Fruit fly (Drosophila melanogaster) whole organism, embryonic: Measurements from ENCODE around the gene CG8006.

Experiments
- Abd-B ChIP-seq: fragments of 200-800 bp; sonication (Bioruptor generic); optimal IDR thresholded peaks from 2 replicates; lab custom pipeline; 2018; ENCODE audit warnings: missing biosample characterization, mild to moderate bottlenecking, missing genetic modification characterization, moderate library complexity
- Aef1 ChIP-seq: fragments of 200-800 bp; sonication (Bioruptor generic); IDR thresholded peaks from 3 replicates; pipeline ENCODE4 v1.3.6; 2022; ENCODE audit warnings: missing biosample characterization, missing genetic modification characterization
- B-H2 ChIP-seq: fragments of 200-800 bp; sonication (Bioruptor generic); optimal IDR thresholded peaks from 2 replicates; lab custom pipeline; 2018; ENCODE audit warnings: missing biosample characterization, mild to moderate bottlenecking, missing genetic modification characterization
- CG11085 ChIP-seq: fragments of 200-800 bp; sonication (Bioruptor generic); IDR thresholded peaks from 2 replicates; pipeline ENCODE4 v1.3.6; 2022; ENCODE audit warnings: missing biosample characterization, missing genetic modification characterization
- CG12659 ChIP-seq: fragments of 200-800 bp; sonication (Bioruptor generic); optimal IDR thresholded peaks from 3 replicates; lab custom pipeline; 2017; ENCODE audit warnings: mild to moderate bottlenecking, missing biosample characterization, missing genetic modification reagents, missing genetic modification characterization
- CG14710 ChIP-seq: fragments of 200-800 bp; sonication (Bioruptor generic); optimal IDR thresholded peaks from 3 replicates; lab custom pipeline; 2019; ENCODE audit warnings: missing biosample characterization, mild to moderate bottlenecking, missing genetic modification characterization, moderate library complexity
- CG15514 ChIP-seq: fragments of 200-800 bp; sonication (Bioruptor generic); optimal IDR thresholded peaks from 3 replicates; lab custom pipeline; 2017; ENCODE audit warnings: missing biosample characterization, missing genetic modification characterization, mild to moderate bottlenecking, moderate library complexity, missing genetic modification reagents
- CG18262 ChIP-seq: fragments of 200-800 bp; optimal IDR thresholded peaks from 3 replicates; lab custom pipeline; 2019; ENCODE audit warnings: missing biosample characterization, mild to moderate bottlenecking, missing genetic modification characterization, moderate library complexity
- CG2120 ChIP-seq: fragments of 200-800 bp; sonication (Bioruptor generic); optimal IDR thresholded peaks from 3 replicates; lab custom pipeline; 2016; ENCODE audit warnings: missing biosample characterization, missing genetic modification characterization
- CG2889 ChIP-seq: fragments of 200-800 bp; sonication (Bioruptor generic); IDR thresholded peaks from 3 replicates; pipeline ENCODE4 v1.3.6; 2022; ENCODE audit warnings: missing biosample characterization, missing genetic modification characterization
- CG33557 ChIP-seq: fragments of 200-800 bp; sonication (Bioruptor generic); optimal IDR thresholded peaks from 2 replicates; lab custom pipeline; 2019; ENCODE audit warnings: missing biosample characterization, mild to moderate bottlenecking, missing genetic modification characterization, moderate library complexity
- CG3407 ChIP-seq: fragments of 200-800 bp; sonication (Bioruptor generic); optimal IDR thresholded peaks from 2 replicates; lab custom pipeline; 2018; ENCODE audit warnings: missing biosample characterization, mild to moderate bottlenecking, missing genetic modification characterization
- CG34224 ChIP-seq: fragments of 200-800 bp; sonication (Bioruptor generic); IDR thresholded peaks from 3 replicates; pipeline ENCODE4 v1.3.6; 2022; ENCODE audit warnings: missing biosample characterization, missing genetic modification characterization; ENCODE audit not compliant: partially characterized antibody
- CG42726 ChIP-seq: fragments of 200-800 bp; sonication (Bioruptor generic); IDR thresholded peaks from 2 replicates; pipeline ENCODE4 v1.3.6; 2022; ENCODE audit warnings: missing biosample characterization, missing genetic modification characterization; ENCODE audit not compliant: partially characterized antibody
- CG6683 ChIP-seq: fragments of 200-800 bp; sonication (Bioruptor generic); optimal IDR thresholded peaks from 2 replicates; lab custom pipeline; 2017; ENCODE audit warnings: missing biosample characterization, mild to moderate bottlenecking, missing genetic modification characterization, missing genetic modification reagents
- CG6791 ChIP-seq: fragments of 200-800 bp; sonication (Bioruptor generic); IDR thresholded peaks from 3 replicates; pipeline ENCODE4 v1.3.6; 2022; ENCODE audit warnings: missing biosample characterization, missing genetic modification characterization; ENCODE audit not compliant: partially characterized antibody
- CG7372 ChIP-seq: fragments of 200-800 bp; sonication (Bioruptor generic); IDR thresholded peaks from 2 replicates; pipeline ENCODE4 v1.3.6; 2022; ENCODE audit warnings: missing biosample characterization, missing genetic modification characterization
- CkIIα-i1 ChIP-seq: fragments of 200-800 bp; sonication (Bioruptor generic); IDR thresholded peaks from 2 replicates; pipeline ENCODE4 v1.3.6; 2022; ENCODE audit warnings: missing biosample characterization, missing genetic modification characterization
- Dp ChIP-seq: fragments of 200-800 bp; sonication (Bioruptor generic); optimal IDR thresholded peaks from 2 replicates; lab custom pipeline; 2018; ENCODE audit warnings: missing biosample characterization, mild to moderate bottlenecking, missing genetic modification characterization, moderate library complexity
- Fer1 ChIP-seq: fragments of 200-800 bp; sonication (Bioruptor generic); optimal IDR thresholded peaks from 2 replicates; lab custom pipeline; 2017; ENCODE audit warnings: missing biosample characterization, mild to moderate bottlenecking, missing genetic modification characterization
- HLH54F ChIP-seq: fragments of 200-800 bp; sonication (Bioruptor generic); optimal IDR thresholded peaks from 3 replicates; lab custom pipeline; 2016; ENCODE audit warnings: missing biosample characterization, missing genetic modification characterization
- Hmr ChIP-seq: fragments of 200-800 bp; sonication (Bioruptor generic); optimal IDR thresholded peaks from 3 replicates; lab custom pipeline; 2017; ENCODE audit warnings: mild to moderate bottlenecking, missing biosample characterization, missing genetic modification reagents, missing genetic modification characterization
- MBD-R2 ChIP-seq: fragments of 200-800 bp; sonication (Bioruptor generic); IDR thresholded peaks from 2 replicates; pipeline ENCODE4 v1.3.6; 2022; ENCODE audit warnings: missing biosample characterization, missing genetic modification characterization
- NK7.1 ChIP-seq: fragments of 200-800 bp; sonication (Bioruptor generic); optimal IDR thresholded peaks from 3 replicates; lab custom pipeline; 2016; ENCODE audit warnings: missing biosample characterization, missing genetic modification characterization
- NfI ChIP-seq: fragments of 200-800 bp; sonication (Bioruptor generic); optimal IDR thresholded peaks from 3 replicates; lab custom pipeline; 2018; ENCODE audit warnings: missing biosample characterization, mild to moderate bottlenecking, missing genetic modification characterization, moderate library complexity
- Pdp1 ChIP-seq, 2 experiments: fragments of 200-800 bp; sonication (Bioruptor generic); optimal IDR thresholded peaks; 3 replicates each; lab custom pipeline; 2016; ENCODE audit warnings: missing biosample characterization in 2 of 2, missing genetic modification characterization in 2 of 2, mild to moderate bottlenecking in 1 of 2, moderate library complexity in 1 of 2
- Tbp ChIP-seq: fragments of >200 bp; optimal IDR thresholded peaks from 2 replicates; lab custom pipeline; 2018; ENCODE audit warnings: missing biosample characterization, missing genetic modification characterization
- bab2 ChIP-seq: fragments of 200-800 bp; sonication (Bioruptor generic); optimal IDR thresholded peaks from 2 replicates; lab custom pipeline; 2016; ENCODE audit warnings: missing biosample characterization, missing genetic modification characterization
- bbx ChIP-seq: fragments of 200-800 bp; sonication (Bioruptor generic); IDR thresholded peaks from 2 replicates; pipeline ENCODE4 v1.3.6; 2022; ENCODE audit warnings: missing biosample characterization, missing genetic modification characterization; ENCODE audit not compliant: partially characterized antibody
- bowl ChIP-seq: fragments of 200-800 bp; sonication (Bioruptor generic); IDR thresholded peaks from 2 replicates; pipeline ENCODE4 v1.3.6; 2022; ENCODE audit warnings: missing biosample characterization, missing genetic modification characterization
- crol ChIP-seq: fragments of 200-800 bp; sonication (Bioruptor generic); IDR thresholded peaks from 2 replicates; pipeline ENCODE4 v1.3.6; 2022; ENCODE audit warnings: missing biosample characterization, missing genetic modification characterization
- crp ChIP-seq, 2 experiments: fragments of 200-800 bp; sonication (Bioruptor generic); optimal IDR thresholded peaks; 2 replicates in 1 of 2; 3 replicates in 1 of 2; lab custom pipeline; 2017; ENCODE audit warnings: missing biosample characterization in 2 of 2, missing genetic modification characterization in 2 of 2, mild to moderate bottlenecking in 1 of 2, moderate library complexity in 1 of 2
- fru ChIP-seq: fragments of >200 bp; optimal IDR thresholded peaks from 2 replicates; lab custom pipeline; 2017
- gfzf ChIP-seq: fragments of 200-800 bp; sonication (Bioruptor generic); optimal IDR thresholded peaks from 2 replicates; lab custom pipeline; 2016; ENCODE audit warnings: missing biosample characterization, mild to moderate bottlenecking, missing genetic modification characterization, moderate library complexity
- grn ChIP-seq: fragments of 200-800 bp; sonication (Bioruptor generic); optimal IDR thresholded peaks from 3 replicates; lab custom pipeline; 2017; ENCODE audit warnings: missing biosample characterization, missing genetic modification characterization
- ind ChIP-seq: fragments of 200-800 bp; sonication (Bioruptor generic); optimal IDR thresholded peaks from 3 replicates; lab custom pipeline; 2016; ENCODE audit warnings: missing biosample characterization, missing genetic modification characterization
- lilli ChIP-seq: fragments of 200-800 bp; sonication (Bioruptor generic); optimal IDR thresholded peaks from 3 replicates; lab custom pipeline; 2016; ENCODE audit warnings: missing biosample characterization, missing genetic modification characterization
- mld ChIP-seq: fragments of 200-800 bp; sonication (Bioruptor generic); IDR thresholded peaks from 3 replicates; pipeline ENCODE4 v1.3.6; 2022; ENCODE audit warnings: missing biosample characterization, missing genetic modification characterization; ENCODE audit not compliant: partially characterized antibody
- phol ChIP-seq: fragments of 200-800 bp; sonication (Bioruptor generic); optimal IDR thresholded peaks from 3 replicates; lab custom pipeline; 2018; ENCODE audit warnings: missing biosample characterization, mild to moderate bottlenecking, missing genetic modification characterization, moderate library complexity
- pzg ChIP-seq: fragments of 200-800 bp; sonication (Bioruptor generic); optimal IDR thresholded peaks from 3 replicates; lab custom pipeline; 2018; ENCODE audit warnings: missing biosample characterization, mild to moderate bottlenecking, missing genetic modification characterization, moderate library complexity
- ranshi ChIP-seq: fragments of 200-800 bp; sonication (Bioruptor generic); IDR thresholded peaks from 2 replicates; pipeline ENCODE4 v1.3.6; 2022; ENCODE audit warnings: missing biosample characterization, missing genetic modification characterization
- scrt ChIP-seq: fragments of 200-800 bp; sonication (Bioruptor generic); optimal IDR thresholded peaks from 2 replicates; lab custom pipeline; 2018; ENCODE audit warnings: missing biosample characterization, mild to moderate bottlenecking, missing genetic modification characterization, moderate library complexity
- sim ChIP-seq: fragments of 200-800 bp; sonication (Bioruptor generic); IDR thresholded peaks from 2 replicates; pipeline ENCODE4 v1.3.6; 2022; ENCODE audit warnings: missing biosample characterization, missing genetic modification characterization
- sima ChIP-seq: fragments of 200-800 bp; sonication (Bioruptor generic); optimal IDR thresholded peaks from 2 replicates; lab custom pipeline; 2016; ENCODE audit warnings: missing biosample characterization, missing genetic modification characterization
- slp2 ChIP-seq: fragments of 200-800 bp; sonication (Bioruptor generic); optimal IDR thresholded peaks from 2 replicates; lab custom pipeline; 2016; ENCODE audit warnings: missing biosample characterization, missing genetic modification characterization
- stwl ChIP-seq: fragments of 200-800 bp; sonication (Bioruptor generic); optimal IDR thresholded peaks from 3 replicates; lab custom pipeline; 2018; ENCODE audit warnings: missing biosample characterization, mild to moderate bottlenecking, missing genetic modification characterization, moderate library complexity
- tna ChIP-seq: fragments of 200-800 bp; sonication (Bioruptor generic); IDR thresholded peaks from 2 replicates; pipeline ENCODE4 v1.3.6; 2022; ENCODE audit warnings: missing biosample characterization, missing genetic modification characterization; ENCODE audit not compliant: partially characterized antibody
- trem ChIP-seq: fragments of 200-800 bp; optimal IDR thresholded peaks from 3 replicates; lab custom pipeline; 2019; ENCODE audit warnings: missing biosample characterization, mild to moderate bottlenecking, missing genetic modification characterization, moderate library complexity
- z ChIP-seq: fragments of 200-800 bp; sonication (Bioruptor generic); IDR thresholded peaks from 3 replicates; pipeline ENCODE4 v1.3.6; 2022; ENCODE audit warnings: missing biosample characterization, missing genetic modification characterization

The CG8006 gene

DNA sequence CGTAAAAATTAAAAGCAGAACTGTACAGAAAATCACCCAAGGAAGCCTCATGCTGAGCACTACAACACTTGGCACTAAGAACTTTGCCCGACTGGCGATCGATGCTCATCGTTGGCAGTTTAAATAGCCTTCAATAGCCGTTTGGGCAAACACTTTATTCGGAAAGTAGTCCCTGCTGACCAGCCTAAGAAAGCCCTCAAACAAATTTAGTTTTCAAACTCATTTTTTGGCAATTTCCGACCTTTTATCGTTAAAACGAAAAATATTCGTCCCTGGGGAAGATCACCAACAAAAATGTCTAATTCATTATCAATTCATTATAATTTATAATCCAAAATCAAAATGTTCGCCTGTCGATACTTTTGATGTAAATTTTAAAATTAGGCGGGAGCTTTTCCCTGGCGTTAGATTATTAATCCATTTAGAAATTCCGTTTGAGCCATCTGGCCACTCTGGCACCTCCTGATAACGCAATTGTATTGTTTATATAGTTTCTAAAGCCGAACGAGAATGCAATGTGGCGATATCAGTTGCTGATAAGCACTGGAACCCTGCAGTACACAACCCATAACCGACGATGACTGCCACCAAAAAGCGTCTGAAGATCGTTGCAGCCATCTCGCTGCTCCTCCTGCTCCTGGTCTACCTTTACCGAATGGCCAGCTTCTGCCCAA is 31.1 kb upstream of the CG8006 start, which contains the start of the genes mthl7 and Uxs (continued):
- TF ChIP-seq Pdp1 (GFP tag; optimal IDR thresholded peaks at IDR 0.05; lab: Kevin White, UChicago) (peak in 1 of 2 experiments; percentile 34), CG7372 (no peak), mld (no peak), ranshi (GFP tag; lab: Robert Waterston, UW) (no peak), CG33557 (no peak), CG3407 (no peak), CG6683 (no peak), slp2 (no peak), CG15514 (peak; percentile 45), Fer1 (GFP tag; lab: Kevin White, UChicago) (no peak), trem (tag; lab: Kevin White, UChicago) (no peak), ind (GFP tag; lab: Kevin White, UChicago) (no peak), CkIIα-i1 (GFP tag; lab: Robert Waterston, UW) (no peak), Abd-B (no peak), bab2 (no peak), Tbp (no peak), CG14710 (tag; lab: Kevin White, UChicago) (peak; percentile 4), stwl (tag; lab: Kevin White, UChicago) (peak; percentile 4), lilli (no peak), NK7.1 (GFP tag; lab: Kevin White, UChicago) (no peak), CG18262 (tag; lab: Kevin White, UChicago) (no peak), NfI (GFP tag; lab: Kevin White, UChicago) (no peak), grn (GFP tag; lab: Kevin White, UChicago) (peak; percentile 51), sim (GFP tag; lab: Robert Waterston, UW) (no peak), B-H2 (GFP tag; lab: Kevin White, UChicago) (no peak), fru (no peak), z (GFP tag; lab: Robert Waterston, UW) (no peak), sima (GFP tag; lab: Kevin White, UChicago) (no peak), bowl (GFP tag; lab: Robert Waterston, UW) (no peak), crol (GFP tag; lab: Robert Waterston, UW) (no peak), CG34224 (peak; percentile 45; the same call in 2 of the 3 replicates), CG2889 (GFP tag; lab: Robert Waterston, UW) (no peak), CG6791 (GFP tag; lab: Robert Waterston, UW) (no peak), Aef1 (GFP tag; lab: Robert Waterston, UW) (no peak), bbx (GFP tag; lab: Robert Waterston, UW) (no peak; the same call in 1 of the 2 replicates), Dp (GFP tag; lab: Kevin White, UChicago) (peak; percentile 90), scrt (GFP tag; lab: Kevin White, UChicago) (no peak), CG42726 (GFP tag; lab: Robert Waterston, UW) (peak; percentile 36; the same call in 1 of the 2 replicates), MBD-R2 (peak; percentile 75), CG2120 (GFP tag; lab: Kevin White, UChicago) (no peak), crp (GFP tag; optimal IDR thresholded peaks at IDR 0.05; lab: Kevin White, UChicago) (peak in 1 of 2 experiments; percentile 56), CG11085 (no peak), CG12659 (GFP tag; lab: Kevin White, UChicago) (peak; percentile 1), HLH54F (no peak), tna (GFP tag; lab: Robert Waterston, UW) (no peak), Hmr (GFP tag; lab: Kevin White, UChicago) (no peak), pzg (GFP tag; lab: Kevin White, UChicago) (peak; percentile 70), gfzf (peak; percentile 84), phol (tag; lab: Kevin White, UChicago) (no peak)
